Fruit fly (Drosophila melanogaster) whole organism, embryonic: ENCODE measurements around the gene alphaTub84D.

Source experiments
- bigmax ChIP-seq: fragments of 200-800 bp; sonication (Bioruptor generic); optimal IDR thresholded peaks from 2 replicates; lab custom pipeline; 2018; ENCODE audit warnings: missing biosample characterization, mild to moderate bottlenecking, missing genetic modification characterization
- br ChIP-seq: fragments of >200 bp; optimal IDR thresholded peaks from 2 replicates; lab custom pipeline; 2017
- fru ChIP-seq: fragments of >200 bp; optimal IDR thresholded peaks from 2 replicates; lab custom pipeline; 2017

DNA sequence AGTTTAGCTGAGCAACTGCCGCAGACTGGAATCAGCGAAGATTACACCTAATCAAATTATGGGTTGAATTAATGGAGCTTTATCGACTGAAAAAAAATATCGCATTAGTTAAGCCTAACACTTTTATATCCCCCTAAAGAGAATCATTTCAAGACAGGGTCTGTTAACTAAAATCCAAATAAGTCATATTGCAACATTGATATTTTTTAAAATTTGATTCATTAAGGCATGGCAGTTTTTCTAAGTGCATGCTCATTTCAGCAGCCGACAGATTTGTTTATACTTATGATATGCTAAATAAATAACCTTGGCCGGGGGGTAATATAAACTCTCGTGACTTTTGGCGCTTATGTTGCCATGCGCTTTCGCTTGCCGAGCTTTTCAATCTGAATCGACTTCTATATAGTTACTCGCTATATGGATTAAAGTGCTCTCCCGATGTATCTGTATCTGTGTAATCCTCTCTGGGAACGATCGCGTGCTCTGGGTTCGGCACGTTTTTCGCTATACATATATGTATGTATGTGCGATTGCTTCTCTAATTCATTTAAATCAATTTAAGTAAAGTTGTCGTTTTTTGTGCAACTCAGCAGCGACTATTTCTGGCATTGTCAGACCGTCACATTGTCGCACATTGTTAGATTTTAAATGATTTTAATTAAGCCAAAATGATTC is 24.1 kb upstream of the alphaTub84D start:
- TF ChIP-seq fru (lab: Kevin White, UChicago) (no peak), br (lab: Kevin White, UChicago) (no peak), bigmax (GFP tag; lab: Kevin White, UChicago) (no peak)
